Worm (Caenorhabditis elegans): ENCODE measurements around the gene srd-31.

The srd-31 gene

ce11 chrV:7601443-7601842 is 33.1 kb downstream of the srd-31 start, which contains the start of gene scl-26:
Gene scl-26, minus strand, starts transcription at chrV:7601543.
- TF ChIP-seq cog-1 (tag; optimal IDR thresholded peaks at IDR 0.05) (no peak), ztf-29 (GFP tag; IDR thresholded peaks at IDR 0.05) (no peak), tab-1 (GFP tag; IDR thresholded peaks at IDR 0.05) (no peak), ztf-23 (GFP tag; IDR thresholded peaks at IDR 0.05) (no peak), klf-2 (GFP tag; conservative IDR thresholded peaks at IDR 0.05) (no peak), med-1 (GFP tag; optimal IDR thresholded peaks at IDR 0.05; ENCODE audit: insufficient read depth) (no peak), ref-1 (GFP tag; conservative IDR thresholded peaks at IDR 0.05) (no peak), flt-1 (GFP tag; IDR thresholded peaks at IDR 0.05) (no peak), T22C8.4 (GFP tag; IDR thresholded peaks at IDR 0.05) (no peak)

- TF ChIP-seq med-1 (GFP tag; optimal IDR thresholded peaks at IDR 0.05; ENCODE audit: insufficient read depth) (no peak), cog-1 (tag; optimal IDR thresholded peaks at IDR 0.05) (no peak)
These were observed 34.4 kb downstream of the srd-31 start, which contains the start of gene C50E3.9 for ce11 chrV:7600149-7600548. Gene C50E3.9, minus strand, starts transcription at chrV:7600249.

ce11 chrV:7598269-7598668 is 36.3 kb downstream of the srd-31 start, which contains the start of gene C50E3.7:
Gene C50E3.7, minus strand, starts transcription at chrV:7598369.
- no peak for TF ChIP-seq med-1 (GFP tag; optimal IDR thresholded peaks at IDR 0.05; ENCODE audit: insufficient read depth)
- no peak for TF ChIP-seq flt-1 (GFP tag; IDR thresholded peaks at IDR 0.05)
- TF ChIP-seq ztf-29 (GFP tag; IDR thresholded peaks at IDR 0.05), result no peak
- no peak for TF ChIP-seq ztf-23 (GFP tag; IDR thresholded peaks at IDR 0.05)
- no peak for TF ChIP-seq ref-1 (GFP tag; conservative IDR thresholded peaks at IDR 0.05)
- no peak for TF ChIP-seq tab-1 (GFP tag; IDR thresholded peaks at IDR 0.05)
- TF ChIP-seq klf-2 (GFP tag; conservative IDR thresholded peaks at IDR 0.05), result no peak
- no peak for TF ChIP-seq cog-1 (tag; optimal IDR thresholded peaks at IDR 0.05)
- TF ChIP-seq T22C8.4 (GFP tag; IDR thresholded peaks at IDR 0.05), result no peak

ce11 chrV:7595132-7595531 is 39.4 kb downstream of the srd-31 start:
- TF ChIP-seq med-1 (GFP tag; optimal IDR thresholded peaks at IDR 0.05; ENCODE audit: insufficient read depth) (no peak), tab-1 (GFP tag; IDR thresholded peaks at IDR 0.05) (no peak), ref-1 (GFP tag; conservative IDR thresholded peaks at IDR 0.05) (no peak), ztf-29 (GFP tag; IDR thresholded peaks at IDR 0.05) (no peak)

- TF ChIP-seq ztf-29 (GFP tag; IDR thresholded peaks at IDR 0.05) (no peak), tab-1 (GFP tag; IDR thresholded peaks at IDR 0.05) (no peak), ref-1 (GFP tag; conservative IDR thresholded peaks at IDR 0.05) (no peak), flt-1 (GFP tag; IDR thresholded peaks at IDR 0.05) (no peak), T22C8.4 (GFP tag; IDR thresholded peaks at IDR 0.05) (no peak), klf-2 (GFP tag; conservative IDR thresholded peaks at IDR 0.05) (no peak), cog-1 (tag; optimal IDR thresholded peaks at IDR 0.05) (no peak), med-1 (GFP tag; optimal IDR thresholded peaks at IDR 0.05; ENCODE audit: insufficient read depth) (no peak)
These were observed 44.1 kb downstream of the srd-31 start, which contains the start of gene C50E3.6 for ce11 chrV:7590454-7590853. Gene C50E3.6, minus strand, starts transcription at chrV:7590554.

- TF ChIP-seq T22C8.4 (GFP tag; IDR thresholded peaks at IDR 0.05) (no peak), med-1 (GFP tag; optimal IDR thresholded peaks at IDR 0.05; ENCODE audit: insufficient read depth) (no peak), flt-1 (GFP tag; IDR thresholded peaks at IDR 0.05) (no peak), ztf-23 (GFP tag; IDR thresholded peaks at IDR 0.05) (no peak), ztf-29 (GFP tag; IDR thresholded peaks at IDR 0.05) (no peak), cog-1 (tag; optimal IDR thresholded peaks at IDR 0.05) (no peak), tab-1 (GFP tag; IDR thresholded peaks at IDR 0.05) (no peak), ref-1 (GFP tag; conservative IDR thresholded peaks at IDR 0.05) (no peak), klf-2 (GFP tag; conservative IDR thresholded peaks at IDR 0.05) (no peak)
These were observed 46.9 kb downstream of the srd-31 start, which contains the start of the genes F19F10.11 and C50E3.5 for ce11 chrV:7587637-7588036. Gene F19F10.11, minus strand, starts transcription at chrV:7587704. Gene C50E3.5, plus strand, starts transcription at chrV:7587996.

Data from whole organism, midembryonic.